Worm (Caenorhabditis elegans): ENCODE data around the gene C32A9.1.

ce11 chrX:10232395-10232794, 27.5 kb downstream of the C32A9.1 start:
- TF ChIP-seq nhr-11 (tag; optimal IDR thresholded peaks at IDR 0.05): no peak
- TF ChIP-seq ceh-82 (tag; optimal IDR thresholded peaks at IDR 0.05): no peak
- TF ChIP-seq nfya-1 (tag; optimal IDR thresholded peaks at IDR 0.05; ENCODE audit: insufficient read depth): no peak
- no peak for TF ChIP-seq tbx-2 (tag; optimal IDR thresholded peaks at IDR 0.05)

Data from whole organism, L3 larva.